Worm (Caenorhabditis elegans): ENCODE measurements around the gene H10D18.1.

H10D18.1 gene

ce11 chrV:3814938-3815337 is at the start of gene H10D18.1:
H10D18.1 (plus strand) TSS chrV:3815214.
- TF ChIP-seq ztf-23 (GFP tag; IDR thresholded peaks at IDR 0.05) (no peak), flt-1 (GFP tag; IDR thresholded peaks at IDR 0.05) (no peak), ref-1 (GFP tag; conservative IDR thresholded peaks at IDR 0.05) (no peak), T22C8.4 (GFP tag; IDR thresholded peaks at IDR 0.05) (no peak), cog-1 (tag; optimal IDR thresholded peaks at IDR 0.05) (no peak), tab-1 (GFP tag; IDR thresholded peaks at IDR 0.05) (no peak), ztf-29 (GFP tag; IDR thresholded peaks at IDR 0.05) (no peak), klf-2 (GFP tag; conservative IDR thresholded peaks at IDR 0.05) (no peak), med-1 (GFP tag; optimal IDR thresholded peaks at IDR 0.05; ENCODE audit: insufficient read depth) (no peak)

ce11 chrV:3766904-3767303 is 48.1 kb upstream of the H10D18.1 start, which contains the start of gene Y39H10A.1:
Y39H10A.1 (plus strand) TSS chrV:3767204.
- TF ChIP-seq med-1 (GFP tag; optimal IDR thresholded peaks at IDR 0.05; ENCODE audit: insufficient read depth) (no peak), klf-2 (GFP tag; conservative IDR thresholded peaks at IDR 0.05) (no peak), ztf-29 (GFP tag; IDR thresholded peaks at IDR 0.05) (no peak), flt-1 (GFP tag; IDR thresholded peaks at IDR 0.05) (no peak), tab-1 (GFP tag; IDR thresholded peaks at IDR 0.05) (no peak), T22C8.4 (GFP tag; IDR thresholded peaks at IDR 0.05) (no peak), ztf-23 (GFP tag; IDR thresholded peaks at IDR 0.05) (no peak), cog-1 (tag; optimal IDR thresholded peaks at IDR 0.05) (no peak), ref-1 (GFP tag; conservative IDR thresholded peaks at IDR 0.05) (no peak)

DNA sequence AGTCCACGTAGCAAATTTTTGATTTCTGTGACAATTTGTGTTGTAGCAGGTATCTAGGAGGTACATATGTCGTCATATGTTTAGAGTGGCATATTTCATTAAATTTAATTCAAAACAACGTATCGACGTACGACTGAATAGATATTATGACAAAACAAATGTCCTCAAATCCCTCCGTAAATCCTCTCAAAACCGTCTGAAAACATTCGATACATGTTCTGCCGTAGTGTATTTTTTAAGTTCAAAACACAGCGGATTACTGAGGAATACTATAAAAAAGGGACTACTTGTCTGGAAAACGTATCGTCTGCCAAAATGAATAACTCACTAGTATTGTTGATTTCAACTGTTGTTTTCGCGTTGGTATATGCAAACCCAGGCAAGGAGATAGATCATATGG is 46.7 kb upstream of the H10D18.1 start, which contains the start of gene R08E5.4:
Gene R08E5.4 (plus strand): TSS at position 301 of the 400 bp plus-strand sequence.
- no peak for TF ChIP-seq ztf-23 (GFP tag; IDR thresholded peaks at IDR 0.05)
- no peak for TF ChIP-seq tab-1 (GFP tag; IDR thresholded peaks at IDR 0.05)
- TF ChIP-seq T22C8.4 (GFP tag; IDR thresholded peaks at IDR 0.05): no peak
- no peak for TF ChIP-seq cog-1 (tag; optimal IDR thresholded peaks at IDR 0.05)
- no peak for TF ChIP-seq klf-2 (GFP tag; conservative IDR thresholded peaks at IDR 0.05)
- no peak for TF ChIP-seq ztf-29 (GFP tag; IDR thresholded peaks at IDR 0.05)

DNA sequence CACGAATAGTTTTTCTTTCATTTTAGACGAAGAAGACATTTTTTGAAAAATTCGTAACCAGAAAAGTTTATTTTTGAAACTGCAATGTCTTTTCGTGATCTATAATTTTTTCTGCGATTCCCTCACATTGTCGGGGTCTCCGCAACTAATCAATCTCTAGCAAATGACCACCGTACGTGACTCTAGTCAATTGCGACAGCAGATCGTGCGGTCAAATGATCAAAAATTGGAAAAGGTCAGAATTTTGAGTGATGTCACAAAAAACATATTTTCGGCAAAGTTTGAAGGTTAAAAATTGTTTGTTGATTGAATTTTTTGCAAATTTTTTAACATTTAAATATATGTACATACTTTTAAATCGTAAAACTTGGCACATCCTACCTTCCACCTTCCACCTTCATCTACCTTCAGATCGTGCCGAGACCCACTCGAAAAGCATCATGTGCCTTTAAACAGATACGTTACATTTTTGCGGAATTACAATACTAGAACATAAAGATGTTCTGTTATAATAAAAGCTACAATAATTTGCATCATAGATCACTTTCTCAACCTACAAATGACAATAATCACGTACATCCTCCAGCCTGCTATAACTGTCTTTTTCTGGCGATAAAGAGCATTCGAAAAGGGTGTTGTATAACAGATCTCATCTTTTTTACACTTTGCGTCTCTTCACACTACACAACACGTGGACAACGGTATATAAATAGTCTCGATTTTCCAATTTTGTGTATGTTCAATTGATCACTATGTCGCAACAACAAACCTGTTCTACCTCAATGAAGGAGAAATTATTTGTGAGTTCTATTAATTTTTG is 43.4 kb upstream of the H10D18.1 start, which contains the start of the genes R08E5.1 and rips-1:
Gene R08E5.1 (minus strand): TSS at position 82 of the 820 bp plus-strand sequence.
Gene rips-1 (plus strand): TSS at position 585 of the 820 bp plus-strand sequence.
- TF ChIP-seq T22C8.4 (GFP tag; IDR thresholded peaks at IDR 0.05) (no peak), ztf-23 (GFP tag; IDR thresholded peaks at IDR 0.05) (no peak), ztf-29 (GFP tag; IDR thresholded peaks at IDR 0.05) (no peak), ref-1 (GFP tag; conservative IDR thresholded peaks at IDR 0.05) (no peak), med-1 (GFP tag; optimal IDR thresholded peaks at IDR 0.05; ENCODE audit: insufficient read depth) (no peak), cog-1 (tag; optimal IDR thresholded peaks at IDR 0.05) (no peak), tab-1 (GFP tag; IDR thresholded peaks at IDR 0.05) (no peak), klf-2 (GFP tag; conservative IDR thresholded peaks at IDR 0.05) (no peak), flt-1 (GFP tag; IDR thresholded peaks at IDR 0.05) (no peak)

DNA sequence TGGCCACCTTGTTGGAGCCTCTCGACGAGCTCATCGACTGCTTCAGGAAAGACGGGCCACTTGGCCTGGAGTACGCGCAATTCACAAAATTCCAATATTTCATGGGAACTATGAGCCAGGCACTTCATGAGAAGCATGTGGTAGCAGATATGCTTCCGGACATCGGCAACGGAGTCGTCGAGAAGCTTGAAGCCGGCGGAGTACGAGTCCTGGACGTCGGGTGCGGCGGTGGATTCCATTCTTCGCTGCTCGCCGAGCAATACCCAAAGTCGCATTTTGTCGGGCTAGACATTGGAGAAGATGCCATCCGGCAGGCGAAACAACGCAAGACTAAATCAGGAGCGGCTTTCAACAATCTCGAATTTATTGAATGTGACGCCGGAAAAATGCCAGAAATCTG is 41.4 kb upstream of the H10D18.1 start:
- TF ChIP-seq tab-1 (GFP tag; IDR thresholded peaks at IDR 0.05) (no peak), ref-1 (GFP tag; conservative IDR thresholded peaks at IDR 0.05) (no peak), ztf-29 (GFP tag; IDR thresholded peaks at IDR 0.05) (no peak), flt-1 (GFP tag; IDR thresholded peaks at IDR 0.05) (no peak), med-1 (GFP tag; optimal IDR thresholded peaks at IDR 0.05; ENCODE audit: insufficient read depth) (no peak)

DNA sequence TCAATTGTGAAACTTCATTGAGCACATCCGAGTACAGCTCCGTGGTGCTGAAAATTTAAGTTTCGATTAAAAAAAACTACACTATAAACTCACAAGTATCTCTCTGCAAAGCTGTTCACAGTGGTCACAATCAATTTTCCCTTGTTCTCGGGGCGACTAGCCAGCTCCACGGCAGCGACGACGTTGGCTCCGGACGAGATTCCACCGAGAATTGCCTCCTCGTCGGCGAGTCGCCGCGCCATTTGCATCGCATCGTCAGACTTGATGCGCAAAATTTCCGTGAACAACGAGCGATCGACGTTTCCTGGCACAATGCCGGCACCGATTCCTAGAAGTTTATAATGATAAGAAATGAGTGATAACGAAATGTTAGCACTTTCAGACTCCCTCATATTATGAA is 40.4 kb upstream of the H10D18.1 start:
- no peak for TF ChIP-seq ztf-23 (GFP tag; IDR thresholded peaks at IDR 0.05)
- no peak for TF ChIP-seq ztf-29 (GFP tag; IDR thresholded peaks at IDR 0.05)
- no peak for TF ChIP-seq med-1 (GFP tag; optimal IDR thresholded peaks at IDR 0.05; ENCODE audit: insufficient read depth)
- TF ChIP-seq klf-2 (GFP tag; conservative IDR thresholded peaks at IDR 0.05): no peak
- no peak for TF ChIP-seq ref-1 (GFP tag; conservative IDR thresholded peaks at IDR 0.05)

DNA sequence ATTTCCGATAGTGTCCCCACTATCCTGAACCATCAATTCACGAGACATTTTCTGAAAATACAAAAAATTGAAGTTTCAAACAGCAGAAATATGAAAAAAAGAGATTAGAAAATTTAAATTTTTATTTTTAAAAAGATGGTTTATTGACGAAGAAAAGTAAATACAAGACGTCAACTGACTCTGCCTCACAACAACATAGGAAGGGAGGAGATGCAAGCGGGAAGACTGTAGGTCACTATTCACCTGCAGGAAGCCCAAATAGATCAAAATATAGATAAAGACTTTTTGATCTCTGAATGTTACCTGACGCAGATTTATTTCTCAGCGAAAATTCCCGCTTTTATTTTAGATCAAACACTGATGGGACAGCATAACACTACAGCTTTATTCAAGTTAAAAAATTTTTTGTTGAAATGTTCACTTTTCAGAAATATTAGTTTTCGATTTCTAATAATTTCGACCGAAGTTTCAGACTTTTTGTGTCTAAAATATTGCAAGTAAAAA is 38.9 kb upstream of the H10D18.1 start, which contains the start of gene cysl-3:
Gene cysl-3 (minus strand): TSS at position 51 of the 504 bp plus-strand sequence.
- no peak for TF ChIP-seq ref-1 (GFP tag; conservative IDR thresholded peaks at IDR 0.05)
- TF ChIP-seq ztf-29 (GFP tag; IDR thresholded peaks at IDR 0.05): no peak
- no peak for TF ChIP-seq ztf-23 (GFP tag; IDR thresholded peaks at IDR 0.05)
- no peak for TF ChIP-seq tab-1 (GFP tag; IDR thresholded peaks at IDR 0.05)
- no peak for TF ChIP-seq med-1 (GFP tag; optimal IDR thresholded peaks at IDR 0.05; ENCODE audit: insufficient read depth)
- TF ChIP-seq T22C8.4 (GFP tag; IDR thresholded peaks at IDR 0.05): no peak

DNA sequence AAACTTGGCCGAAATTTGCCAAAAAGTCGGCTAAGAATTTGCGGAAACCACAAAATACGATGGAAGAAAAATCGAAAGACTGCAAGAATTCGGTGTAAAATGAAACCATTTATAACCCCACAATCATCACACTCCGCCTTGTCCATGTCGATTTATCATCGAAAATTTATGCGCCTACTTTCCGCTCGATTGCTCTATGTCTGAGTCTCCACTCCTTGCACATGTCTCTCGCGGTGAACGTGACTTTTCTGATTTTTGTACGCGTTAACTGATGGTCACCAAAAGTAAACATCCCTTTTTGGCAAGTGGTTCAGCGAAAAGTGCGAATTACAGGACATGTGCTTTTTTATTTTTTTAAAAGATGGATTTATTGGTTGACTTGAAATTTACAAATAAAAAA is 38.1 kb upstream of the H10D18.1 start:
- TF ChIP-seq tab-1 (GFP tag; IDR thresholded peaks at IDR 0.05): no peak
- TF ChIP-seq ref-1 (GFP tag; conservative IDR thresholded peaks at IDR 0.05): no peak
- no peak for TF ChIP-seq klf-2 (GFP tag; conservative IDR thresholded peaks at IDR 0.05)
- TF ChIP-seq ztf-29 (GFP tag; IDR thresholded peaks at IDR 0.05): no peak
- no peak for TF ChIP-seq flt-1 (GFP tag; IDR thresholded peaks at IDR 0.05)
- no peak for TF ChIP-seq med-1 (GFP tag; optimal IDR thresholded peaks at IDR 0.05; ENCODE audit: insufficient read depth)
- no peak for TF ChIP-seq T22C8.4 (GFP tag; IDR thresholded peaks at IDR 0.05)
- no peak for TF ChIP-seq cog-1 (tag; optimal IDR thresholded peaks at IDR 0.05)
- no peak for TF ChIP-seq ztf-23 (GFP tag; IDR thresholded peaks at IDR 0.05)

- TF ChIP-seq flt-1 (GFP tag; IDR thresholded peaks at IDR 0.05): no peak
- TF ChIP-seq ref-1 (GFP tag; conservative IDR thresholded peaks at IDR 0.05): no peak
- no peak for TF ChIP-seq ztf-29 (GFP tag; IDR thresholded peaks at IDR 0.05)
- TF ChIP-seq med-1 (GFP tag; optimal IDR thresholded peaks at IDR 0.05; ENCODE audit: insufficient read depth): no peak
- TF ChIP-seq ztf-23 (GFP tag; IDR thresholded peaks at IDR 0.05): no peak
- TF ChIP-seq T22C8.4 (GFP tag; IDR thresholded peaks at IDR 0.05): no peak
- TF ChIP-seq tab-1 (GFP tag; IDR thresholded peaks at IDR 0.05): no peak
- no peak for TF ChIP-seq klf-2 (GFP tag; conservative IDR thresholded peaks at IDR 0.05)
- TF ChIP-seq cog-1 (tag; optimal IDR thresholded peaks at IDR 0.05): no peak
These were observed 30.8 kb upstream of the H10D18.1 start, which contains the start of gene R08F11.1 for ce11 chrV:3784167-3784734. R08F11.1 (minus strand) TSS chrV:3784217.
